Worm (Caenorhabditis elegans) whole organism, L4 larva: Measurements from ENCODE around the gene R13H7.2.

Experiments
- ZK546.5 ChIP-seq, 2 experiments: sonication (generic microtip); optimal IDR thresholded peaks; 2 replicates each; lab custom pipeline; 2017; ENCODE audit warnings: missing biosample characterization in 2 of 2, missing genetic modification characterization in 2 of 2
- aly-2 ChIP-seq: sonication (generic microtip); optimal IDR thresholded peaks from 2 replicates; lab custom pipeline; 2018; ENCODE audit warnings: missing biosample characterization, missing genetic modification characterization
- fkh-10 ChIP-seq: fragments of 150-350 bp; optimal IDR thresholded peaks from 2 replicates; lab custom pipeline; 2014; ENCODE audit warnings: missing biosample characterization, missing genetic modification reagents, missing genetic modification characterization
- lin-39 ChIP-seq: fragments of 150-350 bp; optimal IDR thresholded peaks from 2 replicates; lab custom pipeline; 2014; ENCODE audit warnings: missing biosample characterization, missing genetic modification reagents, missing genetic modification characterization
- madf-9 ChIP-seq: fragments of 200-800 bp; sonication (Bioruptor generic); conservative IDR thresholded peaks from 2 replicates; pipeline ENCODE4 v1.3.6; 2022; ENCODE audit warnings: missing genetic modification reagents, missing genetic modification characterization, missing compliant biosample characterization
- mdt-29 ChIP-seq: fragments of 200-800 bp; sonication (Bioruptor generic); IDR thresholded peaks from 2 replicates; pipeline ENCODE4 v1.3.6; 2022; ENCODE audit warnings: missing genetic modification reagents, missing genetic modification characterization, missing compliant biosample characterization
- nhr-11 ChIP-seq: fragments of 150-350 bp; optimal IDR thresholded peaks from 2 replicates; lab custom pipeline; 2014; ENCODE audit warnings: missing biosample characterization, missing genetic modification characterization
- nhr-28 ChIP-seq: fragments of 150-350 bp; optimal IDR thresholded peaks from 2 replicates; lab custom pipeline; 2014; ENCODE audit warnings: missing biosample characterization, missing genetic modification characterization
- pha-4 ChIP-seq, 2 experiments: fragments of 150-350 bp in 1 of 2; fragments of 200-800 bp in 1 of 2; sonication (Bioruptor generic) in 1 of 2; IDR thresholded peaks in 1 of 2; optimal IDR thresholded peaks in 1 of 2; 2 replicates each; pipeline versions ENCODE4 v1.3.6 to Lab custom; 2014 to 2022; ENCODE audit warnings: missing genetic modification characterization in 2 of 2, missing genetic modification reagents in 2 of 2, missing biosample characterization in 1 of 2, missing compliant biosample characterization in 1 of 2
- pqm-1 ChIP-seq: sonication (generic microtip); optimal IDR thresholded peaks from 2 replicates; lab custom pipeline; 2017; ENCODE audit warnings: missing biosample characterization, missing genetic modification characterization
- skn-1 ChIP-seq: fragments of 150-350 bp; optimal IDR thresholded peaks from 2 replicates; lab custom pipeline; 2014; ENCODE audit warnings: missing biosample characterization, missing genetic modification characterization
- snpc-4 ChIP-seq: fragments of 150-350 bp; optimal IDR thresholded peaks from 2 replicates; lab custom pipeline; 2014; ENCODE audit warnings: missing biosample characterization, missing genetic modification characterization

ce11 chrIV:6804815-6805214 is 54.4 kb downstream of the R13H7.2 start, which contains the start of gene C17H12.37:
- TF ChIP-seq pha-4 (GFP tag; IDR thresholded peaks at IDR 0.05; lab: Robert Waterston, UW) (no peak), pha-4 (tag; optimal IDR thresholded peaks at IDR 0.05; lab: Kevin White, UChicago) (no peak), ZK546.5 (tag; optimal IDR thresholded peaks at IDR 0.05; lab: Kevin White, UChicago) (no peak), mdt-29 (GFP tag; lab: Robert Waterston, UW) (no peak), aly-2 (tag; lab: Kevin White, UChicago) (no peak), skn-1 (tag; lab: Kevin White, UChicago) (no peak), nhr-11 (tag; lab: Kevin White, UChicago) (no peak), madf-9 (GFP tag; lab: Robert Waterston, UW) (no peak), snpc-4 (tag; lab: Kevin White, UChicago) (no peak), nhr-28 (tag; lab: Kevin White, UChicago) (no peak), fkh-10 (GFP tag; lab: Kevin White, UChicago) (no peak), lin-39 (tag; lab: Kevin White, UChicago) (no peak), pqm-1 (no peak)
